Fruit fly (Drosophila melanogaster) whole organism, wandering third instar larva: ENCODE data around the gene Fum1.

Source experiments
- CG32264 ChIP-seq: fragments of 200-800 bp; sonication (Bioruptor generic); optimal IDR thresholded peaks from 2 replicates; lab custom pipeline; 2016; ENCODE audit warnings: missing biosample characterization, missing genetic modification characterization
- Dfd ChIP-seq: fragments of >200 bp; optimal IDR thresholded peaks from 2 replicates; lab custom pipeline; 2017; ENCODE audit warnings: missing biosample characterization, missing genetic modification characterization
- pan ChIP-seq: fragments of >200 bp; optimal IDR thresholded peaks from 2 replicates; lab custom pipeline; 2017

DNA sequence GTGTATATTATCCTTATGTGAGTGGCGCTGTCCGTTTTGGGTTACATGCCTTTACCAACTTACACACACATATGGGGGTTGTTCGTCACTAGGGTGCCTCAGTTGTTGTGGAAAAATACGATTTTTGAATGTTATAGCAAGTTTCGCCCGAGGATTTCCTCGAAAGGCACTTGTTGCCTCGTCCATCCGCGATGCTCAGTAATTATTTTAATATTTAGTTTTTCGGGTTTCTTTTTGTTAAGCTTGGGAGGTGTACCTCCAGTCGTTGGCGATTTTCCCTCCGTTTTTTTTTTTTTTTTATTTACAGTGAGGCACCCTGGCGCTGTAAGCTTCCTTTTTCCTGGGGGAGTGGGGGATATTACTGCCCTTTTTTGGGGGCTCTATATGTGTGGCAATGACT, 18.2 kb downstream of the Fum1 start:
- TF ChIP-seq pan (lab: Kevin White, UChicago) = no peak
- TF ChIP-seq Dfd (GFP tag; lab: Kevin White, UChicago) = no peak
- TF ChIP-seq CG32264 (GFP tag; lab: Kevin White, UChicago) = peak; percentile 45
